Worm (Caenorhabditis elegans) whole organism, mixed stage, embryonic: ENCODE measurements around the gene prx-5.

ENCODE experiments used
- ceh-83 ChIP-seq: fragments of 200-800 bp; sonication (Bioruptor generic); optimal IDR thresholded peaks from 2 replicates; lab custom pipeline; 2018; ENCODE audit warnings: mild to moderate bottlenecking, missing genetic modification characterization, missing compliant biosample characterization
- elt-1 ChIP-seq: sonication (generic microtip); optimal IDR thresholded peaks from 2 replicates; lab custom pipeline; 2017; ENCODE audit warnings: missing genetic modification characterization, mild to moderate bottlenecking, missing compliant biosample characterization, antibody characterized with exemption, moderate library complexity, borderline replicate concordance; ENCODE audit not compliant: insufficient read depth
- flh-1 ChIP-seq: fragments of 200-800 bp; sonication (Bioruptor generic); optimal IDR thresholded peaks from 2 replicates; lab custom pipeline; 2018; ENCODE audit warnings: mild to moderate bottlenecking, missing genetic modification characterization, moderate library complexity, missing compliant biosample characterization
- nhr-12 ChIP-seq: fragments of 150-350 bp; optimal IDR thresholded peaks from 2 replicates; lab custom pipeline; 2014; ENCODE audit warnings: missing biosample characterization, missing genetic modification characterization
- nhr-28 ChIP-seq: fragments of 150-350 bp; optimal IDR thresholded peaks from 2 replicates; lab custom pipeline; 2014; ENCODE audit warnings: missing biosample characterization, missing genetic modification characterization
- nhr-76 ChIP-seq: sonication (generic microtip); optimal IDR thresholded peaks from 2 replicates; lab custom pipeline; 2017; ENCODE audit warnings: missing biosample characterization, missing genetic modification characterization
- pha-4 ChIP-seq: fragments of 150-350 bp; optimal IDR thresholded peaks from 2 replicates; lab custom pipeline; 2018; ENCODE audit warnings: missing biosample characterization, missing genetic modification reagents, missing genetic modification characterization
- snpc-4 ChIP-seq: fragments of 150-350 bp; optimal IDR thresholded peaks from 2 replicates; lab custom pipeline; 2014; ENCODE audit warnings: missing biosample characterization, missing genetic modification characterization
- unc-62 ChIP-seq: fragments of 150-350 bp; optimal IDR thresholded peaks from 2 replicates; lab custom pipeline; 2014; ENCODE audit warnings: missing biosample characterization, missing genetic modification reagents, missing genetic modification characterization
- ztf-11 ChIP-seq: fragments of 150-350 bp; optimal IDR thresholded peaks from 2 replicates; lab custom pipeline; 2014; ENCODE audit warnings: missing biosample characterization, missing genetic modification characterization

ce11 chrII:8726700-8727099 lies 22.1 kb downstream of the prx-5 start, which contains the start of gene T01B7.9:
- TF ChIP-seq nhr-28 (tag; lab: Kevin White, UChicago), result no peak
- no peak for TF ChIP-seq flh-1 (GFP tag; lab: Kevin White, UChicago)
- no peak for TF ChIP-seq pha-4
- no peak for TF ChIP-seq elt-1
- no peak for TF ChIP-seq ztf-11 (tag; lab: Kevin White, UChicago)
- no peak for TF ChIP-seq nhr-12 (tag; lab: Kevin White, UChicago)
- no peak for TF ChIP-seq unc-62 (GFP tag; lab: Kevin White, UChicago)
- TF ChIP-seq nhr-76, result no peak
- TF ChIP-seq ceh-83 (GFP tag; lab: Kevin White, UChicago), result no peak
- no peak for TF ChIP-seq snpc-4 (tag; lab: Kevin White, UChicago)
